Fruit fly (Drosophila melanogaster): Measurements from ENCODE around the gene Mnt.

Mnt gene

dm6 chrX:3690631-3691030, 19.0 kb downstream of the Mnt start (continued):
- TF ChIP-seq bowl (GFP tag; IDR thresholded peaks at IDR 0.05) (no peak), Fer1 (GFP tag; optimal IDR thresholded peaks at IDR 0.05) (peak; percentile 58), Dfd (GFP tag; optimal IDR thresholded peaks at IDR 0.05) (no peak), Bteb2 (GFP tag; optimal IDR thresholded peaks at IDR 0.05) (no peak), stc (GFP tag; IDR thresholded peaks at IDR 0.05) (peak; percentile 53; the same call in 1 of the 2 replicates), cad (GFP tag; optimal IDR thresholded peaks at IDR 0.05) (no peak), shn (GFP tag; optimal IDR thresholded peaks at IDR 0.05) (no peak), danr (GFP tag; IDR thresholded peaks at IDR 0.05) (no peak), Chrac-16 (GFP tag; optimal IDR thresholded peaks at IDR 0.05) (peak; percentile 36), kay (GFP tag; optimal IDR thresholded peaks at IDR 0.05) (no peak), Dref (GFP tag; IDR thresholded peaks at IDR 0.05) (no peak), lmd (GFP tag; IDR thresholded peaks at IDR 0.05) (0 out of 2 replicates have a peak, but pooled peaks have one; percentile 30), CG2202 (tag; optimal IDR thresholded peaks at IDR 0.05) (peak; percentile 31), hbn (GFP tag; IDR thresholded peaks at IDR 0.05; ENCODE audit: partially characterized antibody) (no peak), p53 (GFP tag; optimal IDR thresholded peaks at IDR 0.05) (no peak), dimm (GFP tag; IDR thresholded peaks at IDR 0.05) (no peak), MBD-R2 (GFP tag; IDR thresholded peaks at IDR 0.05) (no peak), run (tag; optimal IDR thresholded peaks at IDR 0.05) (no peak), CG9727 (GFP tag; optimal IDR thresholded peaks at IDR 0.05) (peak; percentile 40), sim (GFP tag; IDR thresholded peaks at IDR 0.05) (no peak), CG14667 (GFP tag; IDR thresholded peaks at IDR 0.05) (no peak), pita (GFP tag; optimal IDR thresholded peaks at IDR 0.05) (no peak), Atf6 (GFP tag; IDR thresholded peaks at IDR 0.05) (no peak), CG4282 (GFP tag; optimal IDR thresholded peaks at IDR 0.05) (no peak), kah (GFP tag; optimal IDR thresholded peaks at IDR 0.05) (no peak), z (GFP tag; IDR thresholded peaks at IDR 0.05) (no peak), CG17361 (GFP tag; IDR thresholded peaks at IDR 0.05) (peak; percentile 61), CG17829 (tag; optimal IDR thresholded peaks at IDR 0.05) (peak; percentile 52), NK7.1 (GFP tag; optimal IDR thresholded peaks at IDR 0.05) (no peak), CG8478 (optimal IDR thresholded peaks at IDR 0.05) (no peak), CG18262 (tag; optimal IDR thresholded peaks at IDR 0.05) (peak; percentile 56), CG6689 (GFP tag; IDR thresholded peaks at IDR 0.05) (peak; percentile 37; the same call in 1 of the 2 replicates), sqz (GFP tag; optimal IDR thresholded peaks at IDR 0.05) (no peak), vfl (GFP tag; optimal IDR thresholded peaks at IDR 0.05) (no peak), Stat92E (GFP tag; optimal IDR thresholded peaks at IDR 0.05) (no peak), chm (GFP tag; IDR thresholded peaks at IDR 0.05) (no peak), Hmx (GFP tag; optimal IDR thresholded peaks at IDR 0.05) (no peak), hkb (optimal IDR thresholded peaks at IDR 0.05) (no peak), hkb (GFP tag; IDR thresholded peaks at IDR 0.05) (0 out of 2 replicates have a peak, but pooled peaks have one; percentile 43), YL-1 (GFP tag; optimal IDR thresholded peaks at IDR 0.05) (no peak), Lpt (GFP tag; optimal IDR thresholded peaks at IDR 0.05) (no peak), CG15696 (tag; optimal IDR thresholded peaks at IDR 0.05) (peak; percentile 35), CG34376 (GFP tag; optimal IDR thresholded peaks at IDR 0.05) (no peak), HHEX (GFP tag; optimal IDR thresholded peaks at IDR 0.05) (no peak), crol (GFP tag; IDR thresholded peaks at IDR 0.05) (no peak), ab (GFP tag; optimal IDR thresholded peaks at IDR 0.05) (no peak), Sin3A (optimal IDR thresholded peaks at IDR 0.05) (no peak), dysf (GFP tag; IDR thresholded peaks at IDR 0.05) (peak; percentile 69), seq (GFP tag; IDR thresholded peaks at IDR 0.05) (peak; percentile 26; the same call in 1 of the 2 replicates), Sox102F (GFP tag; optimal IDR thresholded peaks at IDR 0.05) (peak; percentile 53), CG13123 (GFP tag; optimal IDR thresholded peaks at IDR 0.05) (no peak), schlank (tag; optimal IDR thresholded peaks at IDR 0.05) (no peak), Neu2 (GFP tag; optimal IDR thresholded peaks at IDR 0.05; ENCODE audit: borderline replicate concordance) (no peak), eyg (GFP tag; optimal IDR thresholded peaks at IDR 0.05) (no peak)
